Worm (Caenorhabditis elegans) whole organism, L1 larva: ENCODE data around the gene ins-9.

Experiments used
- aly-2 ChIP-seq: fragments of 150-350 bp; optimal IDR thresholded peaks from 2 replicates; lab custom pipeline; 2014; ENCODE audit warnings: missing biosample characterization, missing genetic modification characterization
- ceh-82 ChIP-seq, 3 experiments: fragments of 150-350 bp in 1 of 3; sonication (generic microtip) in 2 of 3; optimal IDR thresholded peaks; 2 replicates each; lab custom pipeline; 2014 to 2017; ENCODE audit warnings: missing biosample characterization in 3 of 3, missing genetic modification characterization in 3 of 3
- efl-1 ChIP-seq, 4 experiments: fragments of 150-350 bp; optimal IDR thresholded peaks in 3 of 4; peaks in 1 of 4; 1 replicate in 1 of 4; 2 replicates in 3 of 4; lab custom pipeline; 2014; ENCODE audit warnings: missing biosample characterization in 2 of 4, missing genetic modification characterization in 2 of 4, missing genetic modification reagents in 2 of 4
- fkh-10 ChIP-seq: sonication (generic microtip); optimal IDR thresholded peaks from 2 replicates; lab custom pipeline; 2017; ENCODE audit warnings: missing biosample characterization, missing genetic modification reagents, missing genetic modification characterization
- jun-1 ChIP-seq: fragments of 150-350 bp; optimal IDR thresholded peaks from 2 replicates; lab custom pipeline; 2014; ENCODE audit warnings: missing biosample characterization, missing genetic modification reagents, missing genetic modification characterization
- lin-13 ChIP-seq: fragments of 150-350 bp; optimal IDR thresholded peaks from 2 replicates; lab custom pipeline; 2014; ENCODE audit warnings: missing biosample characterization, missing genetic modification reagents, missing genetic modification characterization
- lin-15B ChIP-seq: fragments of 150-350 bp; sonication (generic microtip); optimal IDR thresholded peaks from 3 replicates; lab custom pipeline; 2014; ENCODE audit warnings: missing biosample characterization, missing genetic modification characterization
- mef-2 ChIP-seq: fragments of 150-350 bp; optimal IDR thresholded peaks from 2 replicates; lab custom pipeline; 2014; ENCODE audit warnings: missing biosample characterization, missing genetic modification characterization
- skn-1 ChIP-seq: fragments of 150-350 bp; optimal IDR thresholded peaks from 2 replicates; lab custom pipeline; 2014; ENCODE audit warnings: missing biosample characterization, missing genetic modification characterization
- snpc-4 ChIP-seq: fragments of 150-350 bp; optimal IDR thresholded peaks from 2 replicates; lab custom pipeline; 2014; ENCODE audit warnings: missing biosample characterization, missing genetic modification characterization
- unc-130 ChIP-seq: fragments of 150-350 bp; optimal IDR thresholded peaks from 2 replicates; lab custom pipeline; 2017; ENCODE audit warnings: missing biosample characterization, missing genetic modification characterization, inconsistent platforms
- vab-15 ChIP-seq: sonication (generic microtip); optimal IDR thresholded peaks from 2 replicates; lab custom pipeline; 2017; ENCODE audit warnings: missing genotype, mild to moderate bottlenecking, missing genetic modification characterization, missing compliant biosample characterization
- xbp-1 ChIP-seq: sonication (generic microtip); optimal IDR thresholded peaks from 2 replicates; lab custom pipeline; 2016; ENCODE audit warnings: missing genetic modification characterization, missing compliant biosample characterization

DNA sequence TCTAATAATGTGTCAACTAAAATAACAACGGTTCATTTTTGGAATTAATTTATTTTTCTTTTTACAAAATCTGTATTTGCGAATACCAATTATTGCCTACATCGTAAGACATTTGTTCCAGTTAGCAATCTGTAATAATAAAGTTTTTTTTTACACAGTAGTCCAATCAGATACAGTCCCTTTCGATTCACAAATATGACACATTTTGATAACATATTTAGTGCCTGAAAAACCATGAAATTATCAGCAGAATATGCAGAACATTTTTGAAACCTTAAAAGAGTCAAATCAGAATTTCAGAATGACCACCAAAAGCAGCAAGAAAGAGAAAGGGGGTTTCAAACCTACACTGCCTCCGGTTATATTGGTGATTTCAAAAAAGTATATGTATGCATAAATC, 12.9 kb upstream of the ins-9 start, which contains the start of gene C06E2.2:
- no peak for TF ChIP-seq ceh-82 (tag; optimal IDR thresholded peaks at IDR 0.05; lab: Kevin White, UChicago)
- no peak for TF ChIP-seq vab-15 (tag; lab: Kevin White, UChicago)
- TF ChIP-seq unc-130, result no peak
- TF ChIP-seq snpc-4 (tag; lab: Kevin White, UChicago), result no peak
- no peak for TF ChIP-seq skn-1 (tag; lab: Kevin White, UChicago)
- no peak for TF ChIP-seq mef-2 (tag; lab: Kevin White, UChicago)
- no peak for TF ChIP-seq xbp-1 (tag; lab: Kevin White, UChicago)
- TF ChIP-seq efl-1 (optimal IDR thresholded peaks at IDR 0.05; lab: Kevin White, UChicago), result no peak
- no peak for TF ChIP-seq efl-1 (GFP tag; optimal IDR thresholded peaks at IDR 0.05 in 1 of 2; lab: Kevin White, UChicago)
- no peak for TF ChIP-seq lin-13 (GFP tag; lab: Kevin White, UChicago)
- no peak for TF ChIP-seq lin-15B (tag; lab: Kevin White, UChicago)
- TF ChIP-seq jun-1, result no peak
- TF ChIP-seq fkh-10 (GFP tag; lab: Kevin White, UChicago), result no peak
- no peak for TF ChIP-seq aly-2 (tag; lab: Kevin White, UChicago)
